Worm (Caenorhabditis elegans) whole organism, mixed stage, embryonic: ENCODE data around the gene spr-1.

Source experiments
- M03D4.4 ChIP-seq: sonication (generic microtip); optimal IDR thresholded peaks from 2 replicates; lab custom pipeline; 2017; ENCODE audit warnings: mild to moderate bottlenecking, missing genetic modification characterization, missing compliant biosample characterization
- bed-3 ChIP-seq: fragments of 200-800 bp; sonication (Bioruptor generic); optimal IDR thresholded peaks from 3 replicates; lab custom pipeline; 2018; ENCODE audit warnings: mild to moderate bottlenecking, missing genetic modification characterization, moderate library complexity, missing compliant biosample characterization
- blmp-1 ChIP-seq: fragments of 150-350 bp; optimal IDR thresholded peaks from 2 replicates; lab custom pipeline; 2014; ENCODE audit warnings: missing biosample characterization, missing genetic modification characterization
- ceh-39 ChIP-seq: fragments of 150-350 bp; optimal IDR thresholded peaks from 2 replicates; lab custom pipeline; 2014; ENCODE audit warnings: missing biosample characterization, missing genetic modification characterization
- ceh-43 ChIP-seq: fragments of 200-800 bp; sonication (Bioruptor generic); optimal IDR thresholded peaks from 2 replicates; lab custom pipeline; 2018; ENCODE audit warnings: mild to moderate bottlenecking, missing genetic modification characterization, moderate library complexity, missing compliant biosample characterization
- ceh-83 ChIP-seq: fragments of 200-800 bp; sonication (Bioruptor generic); optimal IDR thresholded peaks from 2 replicates; lab custom pipeline; 2018; ENCODE audit warnings: mild to moderate bottlenecking, missing genetic modification characterization, missing compliant biosample characterization
- ces-1 ChIP-seq: fragments of 150-350 bp; optimal IDR thresholded peaks from 2 replicates; lab custom pipeline; 2014; ENCODE audit warnings: missing biosample characterization, missing genetic modification reagents, missing genetic modification characterization
- cnd-1 ChIP-seq: fragments of 200-800 bp; sonication (Bioruptor generic); optimal IDR thresholded peaks from 2 replicates; lab custom pipeline; 2018; ENCODE audit warnings: mild to moderate bottlenecking, missing genetic modification characterization, missing compliant biosample characterization
- drap-1 ChIP-seq: fragments of 200-800 bp; sonication (Bioruptor generic); optimal IDR thresholded peaks from 3 replicates; lab custom pipeline; 2018; ENCODE audit warnings: mild to moderate bottlenecking, missing genetic modification characterization, missing compliant biosample characterization
- elt-3 ChIP-seq: fragments of 150-350 bp; optimal IDR thresholded peaks from 2 replicates; lab custom pipeline; 2014; ENCODE audit warnings: missing biosample characterization, missing genetic modification characterization
- flh-1 ChIP-seq: fragments of 200-800 bp; sonication (Bioruptor generic); optimal IDR thresholded peaks from 2 replicates; lab custom pipeline; 2018; ENCODE audit warnings: mild to moderate bottlenecking, missing genetic modification characterization, moderate library complexity, missing compliant biosample characterization
- ham-2 ChIP-seq: fragments of 200-800 bp; sonication (Bioruptor generic); optimal IDR thresholded peaks from 2 replicates; lab custom pipeline; 2018; ENCODE audit warnings: mild to moderate bottlenecking, missing genetic modification characterization, missing compliant biosample characterization
- hlh-1 ChIP-seq: fragments of 150-350 bp; optimal IDR thresholded peaks from 2 replicates; lab custom pipeline; 2014; ENCODE audit warnings: missing biosample characterization, missing genetic modification reagents, missing genetic modification characterization
- lin-13 ChIP-seq: fragments of 150-350 bp; optimal IDR thresholded peaks from 2 replicates; lab custom pipeline; 2014; ENCODE audit warnings: missing biosample characterization, missing genetic modification characterization
- mab-5 ChIP-seq: fragments of 150-350 bp; optimal IDR thresholded peaks from 2 replicates; lab custom pipeline; 2014; ENCODE audit warnings: missing biosample characterization, missing genetic modification characterization
- mep-1 ChIP-seq: fragments of 150-350 bp; optimal IDR thresholded peaks from 2 replicates; lab custom pipeline; 2017; ENCODE audit warnings: missing biosample characterization, missing genetic modification reagents, missing genetic modification characterization, inconsistent platforms
- mls-2 ChIP-seq: sonication (generic microtip); optimal IDR thresholded peaks from 2 replicates; lab custom pipeline; 2016; ENCODE audit warnings: mild to moderate bottlenecking, missing genetic modification characterization, moderate library complexity, missing compliant biosample characterization
- nhr-12 ChIP-seq: fragments of 150-350 bp; optimal IDR thresholded peaks from 2 replicates; lab custom pipeline; 2014; ENCODE audit warnings: missing biosample characterization, missing genetic modification characterization
- nhr-2 ChIP-seq: fragments of 150-350 bp; optimal IDR thresholded peaks from 2 replicates; lab custom pipeline; 2014; ENCODE audit warnings: missing biosample characterization, missing genetic modification characterization
- nhr-237 ChIP-seq: fragments of 150-350 bp; optimal IDR thresholded peaks from 2 replicates; lab custom pipeline; 2014; ENCODE audit warnings: missing biosample characterization, missing genetic modification characterization
- nhr-28 ChIP-seq: fragments of 150-350 bp; optimal IDR thresholded peaks from 2 replicates; lab custom pipeline; 2014; ENCODE audit warnings: missing biosample characterization, missing genetic modification characterization
- nhr-76 ChIP-seq: sonication (generic microtip); optimal IDR thresholded peaks from 2 replicates; lab custom pipeline; 2017; ENCODE audit warnings: missing biosample characterization, missing genetic modification characterization
- pha-4 ChIP-seq: fragments of 150-350 bp; optimal IDR thresholded peaks from 2 replicates; lab custom pipeline; 2018; ENCODE audit warnings: missing biosample characterization, missing genetic modification reagents, missing genetic modification characterization
- sem-2 ChIP-seq: fragments of 200-800 bp; sonication (Bioruptor generic); optimal IDR thresholded peaks from 2 replicates; lab custom pipeline; 2018; ENCODE audit warnings: mild to moderate bottlenecking, missing genetic modification characterization, missing compliant biosample characterization
- sptf-1 ChIP-seq: sonication (generic microtip); optimal IDR thresholded peaks from 2 replicates; lab custom pipeline; 2017; ENCODE audit warnings: mild to moderate bottlenecking, missing genetic modification characterization, moderate library complexity, missing compliant biosample characterization
- tbx-8 ChIP-seq: fragments of 200-800 bp; sonication (Bioruptor generic); optimal IDR thresholded peaks from 2 replicates; lab custom pipeline; 2018; ENCODE audit warnings: mild to moderate bottlenecking, missing genetic modification characterization, moderate library complexity, missing compliant biosample characterization
- unc-120 ChIP-seq: sonication (generic microtip); optimal IDR thresholded peaks from 2 replicates; lab custom pipeline; 2017; ENCODE audit warnings: missing genetic modification characterization, missing compliant biosample characterization; ENCODE audit not compliant: poor library complexity, severe bottlenecking
- unc-39 ChIP-seq: fragments of 150-350 bp; optimal IDR thresholded peaks from 2 replicates; lab custom pipeline; 2014; ENCODE audit warnings: missing biosample characterization, missing genetic modification characterization
- unc-62 ChIP-seq: fragments of 150-350 bp; optimal IDR thresholded peaks from 2 replicates; lab custom pipeline; 2014; ENCODE audit warnings: missing biosample characterization, missing genetic modification reagents, missing genetic modification characterization
- ztf-11 ChIP-seq: fragments of 150-350 bp; optimal IDR thresholded peaks from 2 replicates; lab custom pipeline; 2014; ENCODE audit warnings: missing biosample characterization, missing genetic modification characterization

spr-1 gene

ce11 chrV:8168219-8168962 is 39.2 kb upstream of the spr-1 start, which contains the start of gene F20D6.8:
F20D6.8 (minus strand) TSS chrV:8168269.
- TF ChIP-seq sptf-1 (tag; lab: Kevin White, UChicago) (no peak), ces-1 (peak; percentile 32)
- TF ChIP-seq, all 35 proteins: peak for 1

DNA sequence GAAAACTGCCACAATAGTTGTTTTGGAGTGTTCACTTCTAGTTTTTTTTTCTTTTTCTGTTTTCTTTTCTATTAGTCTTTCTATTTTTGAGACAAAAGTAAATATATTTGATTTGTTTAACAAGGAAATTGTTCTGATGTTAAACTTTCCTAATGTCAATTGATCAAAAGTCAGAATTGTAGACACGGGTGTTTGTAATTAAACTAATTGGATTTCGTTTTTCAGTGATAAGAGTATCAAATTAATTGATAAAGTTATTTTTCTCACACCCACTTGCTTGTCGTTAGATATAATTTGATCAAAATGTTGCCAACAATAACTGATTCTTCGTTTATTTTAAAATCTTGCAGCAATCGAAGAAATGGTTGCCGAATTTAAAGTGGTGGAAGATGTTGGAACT is 34.0 kb upstream of the spr-1 start:
- TF ChIP-seq nhr-76 (tag; lab: Kevin White, UChicago) (no peak), unc-120 (no peak), cnd-1 (tag; lab: Kevin White, UChicago) (no peak), M03D4.4 (tag; lab: Kevin White, UChicago) (no peak), nhr-2 (no peak), ham-2 (no peak), pha-4 (tag; lab: Kevin White, UChicago) (no peak), mls-2 (tag; lab: Kevin White, UChicago) (no peak), drap-1 (no peak), ces-1 (no peak), tbx-8 (GFP tag; lab: Kevin White, UChicago) (no peak), bed-3 (GFP tag; lab: Kevin White, UChicago) (no peak), nhr-237 (tag; lab: Kevin White, UChicago) (no peak), flh-1 (GFP tag; lab: Kevin White, UChicago) (no peak)

DNA sequence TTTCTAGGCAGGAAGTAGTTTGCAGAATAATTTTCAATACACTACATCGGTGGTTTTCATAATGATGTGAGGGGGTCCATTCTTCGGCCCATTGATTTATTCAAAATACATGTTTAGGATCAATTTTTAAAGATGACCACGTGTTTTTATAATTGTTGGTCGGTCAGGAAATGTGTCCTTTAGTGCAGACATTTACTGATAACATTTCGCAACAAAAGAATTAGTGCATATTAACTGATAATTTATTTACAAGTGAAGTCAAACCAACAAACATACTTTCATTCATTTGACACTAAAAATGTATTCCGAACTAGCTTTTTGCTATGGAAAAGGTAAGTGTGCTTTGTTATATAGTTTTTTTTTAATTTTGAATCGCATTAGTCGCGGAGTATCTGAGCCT is 32.5 kb upstream of the spr-1 start, which contains the start of gene F20D6.5:
Gene F20D6.5, plus strand, starts transcription at position 259 of the 400 bp plus-strand sequence.
- TF ChIP-seq nhr-237 (tag; lab: Kevin White, UChicago) (no peak), ceh-39 (tag; lab: Kevin White, UChicago) (no peak), ceh-43 (GFP tag; lab: Kevin White, UChicago) (no peak), flh-1 (GFP tag; lab: Kevin White, UChicago) (no peak), mep-1 (no peak), unc-39 (no peak), drap-1 (no peak), nhr-28 (tag; lab: Kevin White, UChicago) (no peak), mab-5 (no peak), pha-4 (tag; lab: Kevin White, UChicago) (no peak), unc-62 (no peak), M03D4.4 (tag; lab: Kevin White, UChicago) (no peak), sem-2 (no peak), hlh-1 (tag; lab: Kevin White, UChicago) (no peak)
- TF ChIP-seq, all 35 proteins: peak for 0

DNA sequence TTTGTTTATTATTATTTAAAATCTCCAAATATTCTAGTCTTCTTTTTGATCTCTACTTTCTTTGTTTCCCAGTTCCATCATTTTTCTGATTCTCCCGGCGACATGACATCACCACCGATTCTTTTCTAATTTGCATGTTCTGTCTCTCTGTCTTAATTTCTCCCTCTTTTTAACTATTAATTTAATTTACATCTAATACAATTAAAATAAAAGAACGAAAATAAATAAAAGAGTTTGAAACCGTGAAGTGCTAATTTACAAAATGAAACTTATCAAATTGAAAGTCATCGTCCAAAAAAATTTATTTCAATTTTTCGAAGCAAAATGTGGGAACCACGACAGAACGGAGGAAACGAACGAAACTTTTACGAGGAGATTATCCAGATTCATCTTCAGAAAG is 30.5 kb upstream of the spr-1 start, which contains the start of gene F20D6.6:
Gene F20D6.6, plus strand, starts transcription at position 301 of the 400 bp plus-strand sequence.
- no peak for TF ChIP-seq ceh-43 (GFP tag; lab: Kevin White, UChicago)
- TF ChIP-seq pha-4 (tag; lab: Kevin White, UChicago), result no peak
- no peak for TF ChIP-seq flh-1 (GFP tag; lab: Kevin White, UChicago)
- TF ChIP-seq nhr-12 (tag; lab: Kevin White, UChicago), result no peak

- TF ChIP-seq sem-2, result no peak
- TF ChIP-seq hlh-1 (tag; lab: Kevin White, UChicago), result no peak
- TF ChIP-seq ztf-11 (tag; lab: Kevin White, UChicago), result no peak
- no peak for TF ChIP-seq lin-13 (tag; lab: Kevin White, UChicago)
- no peak for TF ChIP-seq nhr-76 (tag; lab: Kevin White, UChicago)
- TF ChIP-seq nhr-28 (tag; lab: Kevin White, UChicago), result no peak
- TF ChIP-seq mls-2 (tag; lab: Kevin White, UChicago), result no peak
- no peak for TF ChIP-seq mab-5
- no peak for TF ChIP-seq unc-62
- no peak for TF ChIP-seq blmp-1
- TF ChIP-seq ceh-43 (GFP tag; lab: Kevin White, UChicago), result no peak
- TF ChIP-seq sptf-1 (tag; lab: Kevin White, UChicago), result no peak
- no peak for TF ChIP-seq mep-1
- TF ChIP-seq ceh-83 (GFP tag; lab: Kevin White, UChicago), result no peak
- TF ChIP-seq elt-3 (tag; lab: Kevin White, UChicago), result no peak
- TF ChIP-seq ceh-39 (tag; lab: Kevin White, UChicago), result no peak
- TF ChIP-seq, all 35 proteins: peak for 0
Observed at ce11 chrV:8157446-8157845, 28.3 kb upstream of the spr-1 start, which contains the start of gene sul-2. sul-2 (plus strand) TSS chrV:8157746.
